Worm (Caenorhabditis elegans) whole organism, late embryonic: ENCODE results near the gene C31H1.1.

ENCODE experiments used
- nhr-11 ChIP-seq: fragments of 150-350 bp; optimal IDR thresholded peaks from 2 replicates; lab custom pipeline; 2014; ENCODE audit warnings: missing biosample characterization, missing genetic modification characterization
- unc-86 ChIP-seq: sonication (generic microtip); optimal IDR thresholded peaks from 2 replicates; lab custom pipeline; 2016; ENCODE audit warnings: missing genetic modification characterization, missing compliant biosample characterization

ce11 chrIV:5751997-5752396 is 45.3 kb upstream of the C31H1.1 start:
- TF ChIP-seq nhr-11 (tag; lab: Kevin White, UChicago) = no peak
- no peak for TF ChIP-seq unc-86
